Fruit fly (Drosophila melanogaster) whole organism, embryonic: Measurements from ENCODE around the gene Obp99b.

Experiments used
- Atf3 ChIP-seq: fragments of 200-800 bp; sonication (Bioruptor generic); optimal IDR thresholded peaks from 3 replicates; lab custom pipeline; 2016; ENCODE audit warnings: missing biosample characterization, missing genetic modification characterization
- CG10431 ChIP-seq: fragments of 200-800 bp; sonication (Bioruptor generic); optimal IDR thresholded peaks from 3 replicates; lab custom pipeline; 2018; ENCODE audit warnings: missing biosample characterization, mild to moderate bottlenecking, missing genetic modification characterization
- CG11247 ChIP-seq: fragments of 200-800 bp; sonication (Bioruptor generic); IDR thresholded peaks from 2 replicates; pipeline ENCODE4 v1.3.6; 2022; ENCODE audit warnings: missing biosample characterization, missing genetic modification characterization
- CG12942 ChIP-seq: fragments of 200-800 bp; sonication (Bioruptor generic); optimal IDR thresholded peaks from 3 replicates; lab custom pipeline; 2016; ENCODE audit warnings: missing biosample characterization, missing genetic modification characterization
- CG13775 ChIP-seq: fragments of 200-800 bp; sonication (Bioruptor generic); optimal IDR thresholded peaks from 3 replicates; lab custom pipeline; 2017; ENCODE audit warnings: missing biosample characterization, mild to moderate bottlenecking, missing genetic modification characterization
- CG14050 ChIP-seq: fragments of 200-800 bp; sonication (Bioruptor generic); IDR thresholded peaks from 3 replicates; pipeline ENCODE4 v1.3.6; 2022; ENCODE audit warnings: missing biosample characterization, missing genetic modification characterization
- CG1529 ChIP-seq: fragments of 200-800 bp; sonication (Bioruptor generic); optimal IDR thresholded peaks from 3 replicates; lab custom pipeline; 2018; ENCODE audit warnings: missing biosample characterization, missing genetic modification characterization
- CG1647 ChIP-seq: fragments of 200-800 bp; sonication (Bioruptor generic); optimal IDR thresholded peaks from 3 replicates; lab custom pipeline; 2016; ENCODE audit warnings: missing biosample characterization, missing genetic modification characterization
- CG18476 ChIP-seq: fragments of 200-800 bp; sonication (Bioruptor generic); optimal IDR thresholded peaks from 2 replicates; lab custom pipeline; 2016; ENCODE audit warnings: missing biosample characterization, mild to moderate bottlenecking, missing genetic modification characterization
- CG31388 ChIP-seq: fragments of 200-800 bp; sonication (Bioruptor generic); optimal IDR thresholded peaks from 2 replicates; lab custom pipeline; 2016; ENCODE audit warnings: missing biosample characterization, missing genetic modification characterization
- CG32772 ChIP-seq: fragments of 200-800 bp; sonication (Bioruptor generic); IDR thresholded peaks from 2 replicates; pipeline ENCODE4 v1.3.6; 2022; ENCODE audit warnings: missing biosample characterization, missing genetic modification characterization
- CG33213 ChIP-seq: fragments of 200-800 bp; sonication (Bioruptor generic); optimal IDR thresholded peaks from 3 replicates; lab custom pipeline; 2016; ENCODE audit warnings: missing biosample characterization, missing genetic modification characterization
- CG3847 ChIP-seq: fragments of 200-800 bp; sonication (Bioruptor generic); IDR thresholded peaks from 2 replicates; pipeline ENCODE4 v1.3.6; 2022; ENCODE audit warnings: missing biosample characterization, missing genetic modification characterization
- CG42726 ChIP-seq: fragments of 200-800 bp; sonication (Bioruptor generic); IDR thresholded peaks from 2 replicates; pipeline ENCODE4 v1.3.6; 2022; ENCODE audit warnings: missing biosample characterization, missing genetic modification characterization; ENCODE audit not compliant: partially characterized antibody
- CG5953 ChIP-seq: fragments of 200-800 bp; sonication (Bioruptor generic); IDR thresholded peaks from 2 replicates; pipeline ENCODE4 v1.3.6; 2022; ENCODE audit warnings: missing biosample characterization, missing genetic modification characterization
- CG6654 ChIP-seq: fragments of 200-800 bp; sonication (Bioruptor generic); optimal IDR thresholded peaks from 2 replicates; lab custom pipeline; 2017; ENCODE audit warnings: missing biosample characterization, mild to moderate bottlenecking, missing genetic modification characterization
- CG6854 ChIP-seq: fragments of 200-800 bp; sonication (Bioruptor generic); optimal IDR thresholded peaks from 3 replicates; lab custom pipeline; 2017; ENCODE audit warnings: missing biosample characterization, mild to moderate bottlenecking, missing genetic modification characterization
- CG7271 ChIP-seq: fragments of 200-800 bp; sonication (Bioruptor generic); optimal IDR thresholded peaks from 2 replicates; lab custom pipeline; 2018; ENCODE audit warnings: missing biosample characterization, mild to moderate bottlenecking, missing genetic modification characterization, moderate library complexity
- CG7556 ChIP-seq: fragments of 200-800 bp; sonication (Bioruptor generic); optimal IDR thresholded peaks from 2 replicates; lab custom pipeline; 2017; ENCODE audit warnings: missing biosample characterization, mild to moderate bottlenecking, missing genetic modification characterization
- CHES-1-like ChIP-seq: fragments of 200-800 bp; sonication (Bioruptor generic); optimal IDR thresholded peaks from 2 replicates; lab custom pipeline; 2016; ENCODE audit warnings: missing biosample characterization, missing genetic modification characterization
- D ChIP-seq, 2 experiments: fragments of 200-800 bp in 1 of 2; fragments of >200 bp in 1 of 2; sonication (Bioruptor generic) in 1 of 2; optimal IDR thresholded peaks; 2 replicates in 1 of 2; 3 replicates in 1 of 2; lab custom pipeline; 2017; ENCODE audit warnings: mild to moderate bottlenecking in 1 of 2, missing biosample characterization in 1 of 2, missing genetic modification characterization in 1 of 2, missing genetic modification reagents in 1 of 2
- Ets65A ChIP-seq: fragments of 200-800 bp; sonication (Bioruptor generic); peaks from one replicate; lab custom pipeline; 2016; ENCODE audit warnings: missing biosample characterization, missing genetic modification characterization
- H2.0 ChIP-seq: fragments of 200-800 bp; sonication (Bioruptor generic); IDR thresholded peaks from 2 replicates; pipeline ENCODE4 v1.3.6; 2022; ENCODE audit warnings: missing biosample characterization, missing genetic modification characterization
- Hey ChIP-seq: fragments of 200-800 bp; sonication (Bioruptor generic); optimal IDR thresholded peaks from 3 replicates; lab custom pipeline; 2018; ENCODE audit warnings: missing biosample characterization, mild to moderate bottlenecking, missing genetic modification characterization
- NK7.1 ChIP-seq: fragments of 200-800 bp; sonication (Bioruptor generic); optimal IDR thresholded peaks from 3 replicates; lab custom pipeline; 2016; ENCODE audit warnings: missing biosample characterization, missing genetic modification characterization
- Nf-YB ChIP-seq: fragments of 200-800 bp; sonication (Bioruptor generic); optimal IDR thresholded peaks from 3 replicates; lab custom pipeline; 2019; ENCODE audit warnings: missing biosample characterization, mild to moderate bottlenecking, missing genetic modification characterization, moderate library complexity
- Oaz ChIP-seq: fragments of 200-800 bp; sonication (Bioruptor generic); IDR thresholded peaks from 2 replicates; pipeline ENCODE4 v1.3.6; 2022; ENCODE audit warnings: missing biosample characterization, missing genetic modification characterization
- Optix ChIP-seq: fragments of 200-800 bp; sonication (Bioruptor generic); IDR thresholded peaks from 3 replicates; pipeline ENCODE4 v1.3.6; 2022; ENCODE audit warnings: missing biosample characterization, missing genetic modification characterization
- Pdp1 ChIP-seq, 2 experiments: fragments of 200-800 bp; sonication (Bioruptor generic); optimal IDR thresholded peaks; 3 replicates each; lab custom pipeline; 2016; ENCODE audit warnings: missing biosample characterization in 2 of 2, missing genetic modification characterization in 2 of 2, mild to moderate bottlenecking in 1 of 2, moderate library complexity in 1 of 2
- Side ChIP-seq: fragments of 200-800 bp; sonication (Bioruptor generic); optimal IDR thresholded peaks from 2 replicates; lab custom pipeline; 2016; ENCODE audit warnings: missing biosample characterization, missing genetic modification characterization
- Spps ChIP-seq: fragments of 200-800 bp; sonication (Bioruptor generic); optimal IDR thresholded peaks from 2 replicates; lab custom pipeline; 2018; ENCODE audit warnings: missing biosample characterization, mild to moderate bottlenecking, missing genetic modification characterization
- Xbp1 ChIP-seq: fragments of 200-800 bp; sonication (Bioruptor generic); optimal IDR thresholded peaks from 3 replicates; lab custom pipeline; 2016; ENCODE audit warnings: missing biosample characterization, mild to moderate bottlenecking, missing genetic modification characterization
- ara ChIP-seq: fragments of 200-800 bp; sonication (Bioruptor generic); IDR thresholded peaks from 2 replicates; pipeline ENCODE4 v1.3.6; 2022; ENCODE audit warnings: missing biosample characterization, missing genetic modification characterization
- cad ChIP-seq: fragments of >200 bp; optimal IDR thresholded peaks from 2 replicates; lab custom pipeline; 2017; ENCODE audit warnings: missing biosample characterization, missing genetic modification characterization
- caup ChIP-seq: fragments of 200-800 bp; sonication (Bioruptor generic); optimal IDR thresholded peaks from 3 replicates; lab custom pipeline; 2017; ENCODE audit warnings: missing biosample characterization, mild to moderate bottlenecking, missing genetic modification characterization, moderate library complexity; ENCODE audit not compliant: severe bottlenecking
- crp ChIP-seq, 2 experiments: fragments of 200-800 bp; sonication (Bioruptor generic); optimal IDR thresholded peaks; 2 replicates in 1 of 2; 3 replicates in 1 of 2; lab custom pipeline; 2017; ENCODE audit warnings: missing biosample characterization in 2 of 2, missing genetic modification characterization in 2 of 2, mild to moderate bottlenecking in 1 of 2, moderate library complexity in 1 of 2
- danr ChIP-seq: fragments of 200-800 bp; sonication (Bioruptor generic); IDR thresholded peaks from 2 replicates; pipeline ENCODE4 v1.3.6; 2022; ENCODE audit warnings: missing biosample characterization, missing genetic modification characterization
- dmrt11E ChIP-seq: fragments of 200-800 bp; sonication (Bioruptor generic); optimal IDR thresholded peaks from 3 replicates; lab custom pipeline; 2018; ENCODE audit warnings: missing biosample characterization, mild to moderate bottlenecking, missing genetic modification characterization, moderate library complexity
- dmrt99B ChIP-seq: fragments of 200-800 bp; sonication (Bioruptor generic); optimal IDR thresholded peaks from 2 replicates; lab custom pipeline; 2018; ENCODE audit warnings: missing biosample characterization, mild to moderate bottlenecking, missing genetic modification characterization, moderate library complexity
- gem ChIP-seq: fragments of 200-800 bp; sonication (Bioruptor generic); optimal IDR thresholded peaks from 2 replicates; lab custom pipeline; 2019; ENCODE audit warnings: missing biosample characterization, mild to moderate bottlenecking, missing genetic modification characterization, moderate library complexity
- jigr1 ChIP-seq: fragments of 200-800 bp; sonication (Bioruptor generic); IDR thresholded peaks from 3 replicates; pipeline ENCODE4 v1.3.6; 2022; ENCODE audit warnings: missing biosample characterization, missing genetic modification characterization
- jing ChIP-seq: fragments of 200-800 bp; sonication (Bioruptor generic); optimal IDR thresholded peaks from 2 replicates; lab custom pipeline; 2018; ENCODE audit warnings: missing biosample characterization, mild to moderate bottlenecking, missing genetic modification characterization
- pho ChIP-seq: fragments of 200-800 bp; sonication (Bioruptor generic); optimal IDR thresholded peaks from 2 replicates; lab custom pipeline; 2016; ENCODE audit warnings: missing biosample characterization, missing genetic modification characterization
- tap ChIP-seq: fragments of 200-800 bp; optimal IDR thresholded peaks from 3 replicates; lab custom pipeline; 2019; ENCODE audit warnings: missing biosample characterization, mild to moderate bottlenecking, missing genetic modification characterization, moderate library complexity
- tll ChIP-seq, 2 experiments: fragments of 200-800 bp in 1 of 2; fragments of >200 bp in 1 of 2; sonication (Bioruptor generic) in 1 of 2; optimal IDR thresholded peaks; 2 replicates each; lab custom pipeline; 2017 to 2019; ENCODE audit warnings: missing biosample characterization in 2 of 2, missing genetic modification characterization in 2 of 2, mild to moderate bottlenecking in 1 of 2, moderate library complexity in 1 of 2
- trh ChIP-seq: fragments of 200-800 bp; sonication (Bioruptor generic); optimal IDR thresholded peaks from 2 replicates; lab custom pipeline; 2016; ENCODE audit warnings: missing biosample characterization, missing genetic modification characterization
- tup ChIP-seq: fragments of 200-800 bp; sonication (Bioruptor generic); optimal IDR thresholded peaks from 2 replicates; lab custom pipeline; 2016; ENCODE audit warnings: missing biosample characterization, mild to moderate bottlenecking, missing genetic modification characterization, moderate library complexity
- unc-4 ChIP-seq: fragments of 200-800 bp; sonication (Bioruptor generic); IDR thresholded peaks from 2 replicates; pipeline ENCODE4 v1.3.6; 2022; ENCODE audit warnings: missing biosample characterization, missing genetic modification characterization; ENCODE audit not compliant: partially characterized antibody
- zf30C ChIP-seq: fragments of 200-800 bp; sonication (Bioruptor generic); optimal IDR thresholded peaks from 3 replicates; lab custom pipeline; 2018; ENCODE audit warnings: missing biosample characterization, mild to moderate bottlenecking, missing genetic modification characterization

The Obp99b gene

DNA sequence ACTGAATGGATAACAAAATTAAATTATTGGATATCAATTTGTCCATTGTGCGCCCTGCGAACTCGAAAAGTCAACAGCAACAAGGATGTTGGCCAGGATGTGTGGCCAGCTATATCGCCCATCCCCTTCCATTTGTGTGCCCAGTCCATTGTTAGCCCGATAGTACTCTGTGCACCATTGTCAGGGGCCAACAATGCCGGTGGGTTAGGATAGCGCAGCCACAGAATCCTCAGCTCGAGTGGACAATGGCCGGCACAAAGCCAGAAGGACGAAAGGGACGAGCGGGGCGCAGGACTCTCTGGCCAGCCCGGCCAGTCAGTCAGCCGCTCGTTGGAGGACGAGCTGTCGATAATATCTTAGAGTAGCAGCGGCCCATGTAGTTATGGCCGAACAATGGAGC lies 18.9 kb downstream of the Obp99b start:
- TF ChIP-seq tll (GFP tag; optimal IDR thresholded peaks at IDR 0.05; lab: Kevin White, UChicago) (peak in 1 of 2 experiments; percentile 41), D (optimal IDR thresholded peaks at IDR 0.05; lab: Kevin White, UChicago) (peak; percentile 94), D (GFP tag; optimal IDR thresholded peaks at IDR 0.05; lab: Kevin White, UChicago) (no peak), Oaz (GFP tag; lab: Robert Waterston, UW) (no peak), Spps (no peak), gem (no peak), Ets65A (GFP tag; lab: Kevin White, UChicago) (peak; percentile 56), jigr1 (GFP tag; lab: Robert Waterston, UW) (no peak)

DNA sequence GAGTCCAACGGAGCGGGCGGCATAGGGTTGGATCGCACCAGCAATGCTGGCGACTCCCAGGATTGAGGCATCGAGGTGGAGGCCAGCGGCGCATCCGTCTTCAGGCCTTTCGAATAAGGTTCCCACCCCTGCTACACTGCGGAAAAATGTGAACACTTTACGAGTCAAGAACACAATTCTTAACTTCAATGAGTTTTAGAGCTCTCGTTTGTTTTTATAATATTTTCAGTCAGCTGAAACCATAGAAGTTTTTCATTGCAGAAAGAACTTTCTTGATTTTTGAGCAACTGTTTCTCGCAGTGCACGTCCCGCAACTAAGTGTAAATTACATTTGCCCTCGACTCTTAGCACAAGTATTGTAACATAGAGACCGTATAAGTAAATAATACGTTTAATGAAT lies 20.3 kb downstream of the Obp99b start:
- TF ChIP-seq NK7.1 (GFP tag; lab: Kevin White, UChicago) (no peak), CHES-1-like (GFP tag; lab: Kevin White, UChicago) (no peak), CG12942 (GFP tag; lab: Kevin White, UChicago) (no peak), Spps (no peak), tap (tag; lab: Kevin White, UChicago) (no peak), crp (GFP tag; optimal IDR thresholded peaks at IDR 0.05; lab: Kevin White, UChicago) (no peak), cad (GFP tag; lab: Kevin White, UChicago) (no peak), CG7271 (no peak), CG5953 (GFP tag; lab: Robert Waterston, UW) (no peak), CG11247 (GFP tag; lab: Robert Waterston, UW) (no peak), tup (GFP tag; lab: Kevin White, UChicago) (no peak), CG7556 (GFP tag; lab: Kevin White, UChicago) (no peak), Optix (GFP tag; lab: Robert Waterston, UW) (no peak), CG6654 (GFP tag; lab: Kevin White, UChicago) (no peak), CG42726 (GFP tag; lab: Robert Waterston, UW) (no peak), Hey (tag; lab: Kevin White, UChicago) (no peak), ara (GFP tag; lab: Robert Waterston, UW) (peak; percentile 38; the same call in 1 of the 2 replicates), CG6854 (GFP tag; lab: Kevin White, UChicago) (no peak), unc-4 (no peak), CG31388 (GFP tag; lab: Kevin White, UChicago) (no peak), Pdp1 (GFP tag; optimal IDR thresholded peaks at IDR 0.05; lab: Kevin White, UChicago) (no peak), H2.0 (GFP tag; lab: Robert Waterston, UW) (peak; percentile 40; the same call in 1 of the 2 replicates), CG13775 (GFP tag; lab: Kevin White, UChicago) (no peak), CG33213 (GFP tag; lab: Kevin White, UChicago) (no peak), D (optimal IDR thresholded peaks at IDR 0.05; lab: Kevin White, UChicago) (no peak), D (GFP tag; optimal IDR thresholded peaks at IDR 0.05; lab: Kevin White, UChicago) (peak; percentile 11), danr (GFP tag; lab: Robert Waterston, UW) (no peak), CG3847 (GFP tag; lab: Robert Waterston, UW) (no peak), pho (no peak), Xbp1 (GFP tag; lab: Kevin White, UChicago) (peak; percentile 23), CG1647 (no peak), CG18476 (no peak), Atf3 (GFP tag; lab: Kevin White, UChicago) (peak; percentile 10), CG10431 (GFP tag; lab: Kevin White, UChicago) (no peak), jing (GFP tag; lab: Kevin White, UChicago) (no peak), trh (GFP tag; lab: Kevin White, UChicago) (no peak), zf30C (GFP tag; lab: Kevin White, UChicago) (peak; percentile 9), CG1529 (GFP tag; lab: Kevin White, UChicago) (no peak), Nf-YB (peak; percentile 17), CG14050 (GFP tag; lab: Robert Waterston, UW) (no peak), dmrt11E (tag; lab: Kevin White, UChicago) (peak; percentile 71), caup (no peak), CG32772 (GFP tag; lab: Robert Waterston, UW) (0 out of 2 replicates have a peak, but pooled peaks have one; percentile 25), dmrt99B (tag; lab: Kevin White, UChicago) (no peak), Side (GFP tag; lab: Kevin White, UChicago) (no peak)
